Worm (Caenorhabditis elegans): ENCODE measurements around the gene F52B11.2.

ce11 chrIV:14114357-14114756, 31.0 kb downstream of the F52B11.2 start:
- TF ChIP-seq dpl-1 (GFP tag; optimal IDR thresholded peaks at IDR 0.05), result no peak
- TF ChIP-seq rec-8 (tag; optimal IDR thresholded peaks at IDR 0.05), result no peak
- no peak for TF ChIP-seq him-1 (tag; optimal IDR thresholded peaks at IDR 0.05)
- TF ChIP-seq F57C9.4 (tag; optimal IDR thresholded peaks at IDR 0.05), result no peak
- no peak for TF ChIP-seq Y95B8A.8 (GFP tag; IDR thresholded peaks at IDR 0.05)
- TF ChIP-seq pha-4 (tag; optimal IDR thresholded peaks at IDR 0.05), result no peak
- TF ChIP-seq ama-1 (optimal IDR thresholded peaks at IDR 0.05), result no peak
- no peak for TF ChIP-seq ama-1 (GFP tag; optimal IDR thresholded peaks at IDR 0.05)
- TF ChIP-seq F22D6.2 (tag; optimal IDR thresholded peaks at IDR 0.05), result no peak

All from whole organism, young adult.